Worm (Caenorhabditis elegans): ENCODE measurements around the gene R11E3.1.
A peak's percentile ranks its signal among the peaks of the same experiment; 100 is the strongest.

Gene R11E3.1

ce11 chrIV:4821843-4822242, 32.3 kb downstream of the R11E3.1 start:
- TF ChIP-seq jun-1 (tag; optimal IDR thresholded peaks at IDR 0.05) (no peak), ceh-90 (tag; optimal IDR thresholded peaks at IDR 0.05) (no peak), sup-37 (GFP tag; optimal IDR thresholded peaks at IDR 0.05) (no peak), efl-1 (optimal IDR thresholded peaks at IDR 0.05) (no peak), efl-1 (GFP tag; optimal IDR thresholded peaks at IDR 0.05 in 1 of 2) (peak in 1 of 2 experiments; percentile 54)

ce11 chrIV:4827219-4827618, 37.7 kb downstream of the R11E3.1 start, which contains the start of gene mpz-4:
TSS of gene mpz-4 (minus strand) at chrIV:4827319.
- TF ChIP-seq elt-2 (tag; optimal IDR thresholded peaks at IDR 0.05) = no peak
- TF ChIP-seq efl-1 (optimal IDR thresholded peaks at IDR 0.05) = no peak
- TF ChIP-seq efl-1 (GFP tag; optimal IDR thresholded peaks at IDR 0.05 in 1 of 2) = no peak
- no peak for TF ChIP-seq vab-15 (tag; optimal IDR thresholded peaks at IDR 0.05)
- TF ChIP-seq nhr-19 (GFP tag; conservative IDR thresholded peaks at IDR 0.05) = no peak
- TF ChIP-seq skn-1 (tag; optimal IDR thresholded peaks at IDR 0.05) = no peak
- TF ChIP-seq unc-62 (GFP tag; optimal IDR thresholded peaks at IDR 0.05) = no peak
- no peak for TF ChIP-seq ceh-8 (GFP tag; optimal IDR thresholded peaks at IDR 0.05)
- TF ChIP-seq tlp-1 (tag; optimal IDR thresholded peaks at IDR 0.05) = no peak
- no peak for TF ChIP-seq xbp-1 (tag; optimal IDR thresholded peaks at IDR 0.05)
- TF ChIP-seq unc-130 (tag; optimal IDR thresholded peaks at IDR 0.05) = no peak
- TF ChIP-seq mep-1 (tag; optimal IDR thresholded peaks at IDR 0.05) = no peak
- no peak for TF ChIP-seq fkh-8 (tag; optimal IDR thresholded peaks at IDR 0.05)
- TF ChIP-seq pag-3 (tag; optimal IDR thresholded peaks at IDR 0.05; ENCODE audit: borderline replicate concordance, insufficient read depth) = no peak
- no peak for TF ChIP-seq swsn-7 (tag; optimal IDR thresholded peaks at IDR 0.05)
- TF ChIP-seq C16A3.4 (tag; optimal IDR thresholded peaks at IDR 0.05) = no peak
- no peak for TF ChIP-seq blmp-1 (tag; optimal IDR thresholded peaks at IDR 0.05)
- no peak for TF ChIP-seq unc-86 (tag; optimal IDR thresholded peaks at IDR 0.05)

- TF ChIP-seq ztf-11 (tag; optimal IDR thresholded peaks at IDR 0.05) = no peak
- no peak for TF ChIP-seq efl-1 (optimal IDR thresholded peaks at IDR 0.05)
- no peak for TF ChIP-seq efl-1 (GFP tag; optimal IDR thresholded peaks at IDR 0.05 in 1 of 2)
- no peak for TF ChIP-seq lin-13 (GFP tag; optimal IDR thresholded peaks at IDR 0.05)
- TF ChIP-seq unc-86 (tag; optimal IDR thresholded peaks at IDR 0.05) = no peak
- TF ChIP-seq rnt-1 (tag; optimal IDR thresholded peaks at IDR 0.05) = no peak
- TF ChIP-seq unc-98 (GFP tag; IDR thresholded peaks at IDR 0.05) = no peak
- TF ChIP-seq pax-3 (tag; optimal IDR thresholded peaks at IDR 0.05) = no peak
- TF ChIP-seq zip-4 (GFP tag; optimal IDR thresholded peaks at IDR 0.05) = no peak
- no peak for TF ChIP-seq jun-1 (tag; optimal IDR thresholded peaks at IDR 0.05)
- TF ChIP-seq hlh-17 (GFP tag; optimal IDR thresholded peaks at IDR 0.05; ENCODE audit: borderline replicate concordance) = no peak
- TF ChIP-seq egl-27 (tag; optimal IDR thresholded peaks at IDR 0.05) = no peak
- TF ChIP-seq dsc-1 (tag; optimal IDR thresholded peaks at IDR 0.05) = no peak
- TF ChIP-seq tlp-1 (tag; optimal IDR thresholded peaks at IDR 0.05) = no peak
These were observed 40.1 kb downstream of the R11E3.1 start for ce11 chrIV:4829641-4830040.
